Worm (Caenorhabditis elegans) whole organism, late embryonic: Measurements from ENCODE around the gene F15H10.8.

Experiments
- ceh-2 ChIP-seq: sonication (generic microtip); optimal IDR thresholded peaks from 2 replicates; lab custom pipeline; 2016; ENCODE audit warnings: missing genotype, missing genetic modification characterization, missing compliant biosample characterization
- ceh-6 ChIP-seq: fragments of 200-800 bp; sonication (Bioruptor generic); optimal IDR thresholded peaks from 2 replicates; lab custom pipeline; 2018; ENCODE audit warnings: mild to moderate bottlenecking, missing genetic modification characterization, missing compliant biosample characterization
- mec-3 ChIP-seq: sonication (generic microtip); optimal IDR thresholded peaks from 2 replicates; lab custom pipeline; 2016; ENCODE audit warnings: borderline replicate concordance, missing genetic modification characterization, missing compliant biosample characterization
- nhr-11 ChIP-seq: fragments of 150-350 bp; optimal IDR thresholded peaks from 2 replicates; lab custom pipeline; 2014; ENCODE audit warnings: missing biosample characterization, missing genetic modification characterization
- pha-2 ChIP-seq: sonication (generic microtip); optimal IDR thresholded peaks from 2 replicates; lab custom pipeline; 2017; ENCODE audit warnings: mild to moderate bottlenecking, missing genetic modification characterization, missing compliant biosample characterization
- sdc-2 ChIP-seq: sonication (generic microtip); optimal IDR thresholded peaks from 2 replicates; lab custom pipeline; 2016; ENCODE audit warnings: missing genotype, missing genetic modification characterization, missing compliant biosample characterization
- unc-55 ChIP-seq: sonication (generic microtip); optimal IDR thresholded peaks from 2 replicates; lab custom pipeline; 2017; ENCODE audit warnings: missing biosample characterization, missing genetic modification reagents, missing genetic modification characterization
- zip-5 ChIP-seq: sonication (generic microtip); optimal IDR thresholded peaks from 2 replicates; lab custom pipeline; 2016; ENCODE audit warnings: missing genetic modification characterization, missing compliant biosample characterization

DNA sequence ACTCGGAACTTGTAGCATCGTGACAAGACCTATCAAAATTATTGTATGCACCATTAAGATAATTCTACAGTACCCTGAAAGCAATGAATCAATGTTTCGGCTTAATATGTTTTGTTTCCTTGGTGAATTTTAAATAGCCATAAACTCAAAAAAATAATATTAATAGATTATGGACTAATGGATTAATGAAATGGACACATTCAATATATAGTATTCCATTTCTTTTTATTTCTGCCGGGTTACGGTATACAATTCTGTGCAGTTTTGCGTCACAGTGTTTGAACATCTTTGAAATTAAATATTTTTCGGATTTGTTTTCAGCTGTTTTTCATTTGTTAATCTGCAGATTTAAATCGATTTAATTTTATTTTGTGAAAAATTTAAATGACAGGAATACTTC lies 33.9 kb upstream of the F15H10.8 start, which contains the start of gene set-22:
- TF ChIP-seq nhr-11 (tag; lab: Kevin White, UChicago) (no peak), mec-3 (tag; lab: Kevin White, UChicago) (no peak), sdc-2 (no peak), ceh-6 (GFP tag; lab: Kevin White, UChicago) (no peak), unc-55 (GFP tag; lab: Kevin White, UChicago) (no peak), ceh-2 (no peak), zip-5 (tag; lab: Kevin White, UChicago) (no peak), pha-2 (no peak)
